Fruit fly (Drosophila melanogaster) whole organism, adult: ENCODE results near the gene CG31960.

ENCODE experiments used
- CG11617 ChIP-seq: fragments of 200-800 bp; sonication (Bioruptor generic); optimal IDR thresholded peaks from 2 replicates; lab custom pipeline; 2017; ENCODE audit warnings: mild to moderate bottlenecking, missing biosample characterization, missing genetic modification reagents, missing genetic modification characterization
- CG12768 ChIP-seq: fragments of 200-800 bp; sonication (Bioruptor generic); optimal IDR thresholded peaks from 2 replicates; lab custom pipeline; 2017; ENCODE audit warnings: missing biosample characterization, missing genetic modification characterization, mild to moderate bottlenecking, moderate library complexity, missing genetic modification reagents
- CG14711 ChIP-seq: fragments of 200-800 bp; sonication (Bioruptor generic); optimal IDR thresholded peaks from 2 replicates; lab custom pipeline; 2018; ENCODE audit warnings: missing biosample characterization, mild to moderate bottlenecking, missing genetic modification characterization, moderate library complexity
- CG1620 ChIP-seq: fragments of 200-800 bp; sonication (Bioruptor generic); optimal IDR thresholded peaks from 2 replicates; lab custom pipeline; 2016; ENCODE audit warnings: missing biosample characterization, missing genetic modification characterization
- CG33017 ChIP-seq: fragments of 200-800 bp; sonication (Bioruptor generic); optimal IDR thresholded peaks from 2 replicates; lab custom pipeline; 2018; ENCODE audit warnings: missing biosample characterization, mild to moderate bottlenecking, missing genetic modification characterization, moderate library complexity
- CG5204 ChIP-seq: fragments of 200-800 bp; sonication (Bioruptor generic); optimal IDR thresholded peaks from 2 replicates; lab custom pipeline; 2016; ENCODE audit warnings: missing biosample characterization, missing genetic modification characterization
- CG7045 ChIP-seq: fragments of 200-800 bp; sonication (Bioruptor generic); optimal IDR thresholded peaks from 2 replicates; lab custom pipeline; 2017; ENCODE audit warnings: missing biosample characterization, mild to moderate bottlenecking, missing genetic modification characterization
- CG7101 ChIP-seq: fragments of 200-800 bp; sonication (Bioruptor generic); optimal IDR thresholded peaks from 2 replicates; lab custom pipeline; 2018; ENCODE audit warnings: missing biosample characterization, mild to moderate bottlenecking, missing genetic modification characterization, moderate library complexity
- Clk ChIP-seq: fragments of 200-800 bp; sonication (Bioruptor generic); optimal IDR thresholded peaks from 2 replicates; lab custom pipeline; 2017; ENCODE audit warnings: missing biosample characterization, missing genetic modification characterization
- Crg-1 ChIP-seq: fragments of 200-800 bp; sonication (Bioruptor generic); optimal IDR thresholded peaks from 2 replicates; lab custom pipeline; 2016; ENCODE audit warnings: missing biosample characterization, missing genetic modification characterization
- Hr96 ChIP-seq: fragments of 200-800 bp; sonication (Bioruptor generic); optimal IDR thresholded peaks from 2 replicates; lab custom pipeline; 2016; ENCODE audit warnings: missing biosample characterization, missing genetic modification characterization
- Mnt ChIP-seq: fragments of 200-800 bp; sonication (Bioruptor generic); optimal IDR thresholded peaks from 2 replicates; lab custom pipeline; 2016; ENCODE audit warnings: missing biosample characterization, mild to moderate bottlenecking, missing genetic modification characterization
- bab1 ChIP-seq: fragments of 200-800 bp; sonication (Bioruptor generic); optimal IDR thresholded peaks from 3 replicates; lab custom pipeline; 2019; ENCODE audit warnings: missing biosample characterization, mild to moderate bottlenecking, missing genetic modification characterization, moderate library complexity
- cic ChIP-seq: fragments of 200-800 bp; sonication (Bioruptor generic); optimal IDR thresholded peaks from 2 replicates; lab custom pipeline; 2017; ENCODE audit warnings: missing biosample characterization, mild to moderate bottlenecking, missing genetic modification characterization, moderate library complexity
- cnc ChIP-seq, 2 experiments: fragments of >200 bp; optimal IDR thresholded peaks; 2 replicates each; lab custom pipeline; 2017
- kay ChIP-seq: fragments of 200-800 bp; sonication (Bioruptor generic); peaks from one replicate; lab custom pipeline; 2016; ENCODE audit warnings: missing biosample characterization, missing genetic modification characterization, borderline replicate concordance
- ovo ChIP-seq: fragments of 200-800 bp; sonication (Bioruptor generic); optimal IDR thresholded peaks from 2 replicates; lab custom pipeline; 2016; ENCODE audit warnings: missing biosample characterization, missing genetic modification characterization
- pad ChIP-seq: fragments of 200-800 bp; sonication (Bioruptor generic); optimal IDR thresholded peaks from 3 replicates; lab custom pipeline; 2017; ENCODE audit warnings: missing biosample characterization, missing genetic modification characterization, mild to moderate bottlenecking, moderate library complexity, missing genetic modification reagents
- tj ChIP-seq: fragments of 200-800 bp; sonication (Bioruptor generic); optimal IDR thresholded peaks from 3 replicates; lab custom pipeline; 2017; ENCODE audit warnings: missing biosample characterization, mild to moderate bottlenecking, missing genetic modification characterization, moderate library complexity
- toe ChIP-seq: fragments of 200-800 bp; sonication (Bioruptor generic); optimal IDR thresholded peaks from 2 replicates; lab custom pipeline; 2016; ENCODE audit warnings: missing biosample characterization, missing genetic modification characterization

The CG31960 gene

dm6 chr2L:3765194-3765593 lies 19.6 kb upstream of the CG31960 start, which contains the start of gene CG43703:
Gene CG43703, plus strand, starts transcription at chr2L:3765494.
- TF ChIP-seq CG14711 (tag; lab: Kevin White, UChicago) (no peak), CG5204 (GFP tag; lab: Kevin White, UChicago) (no peak), Crg-1 (GFP tag; lab: Kevin White, UChicago) (no peak), bab1 (GFP tag; lab: Kevin White, UChicago) (no peak), cic (GFP tag; lab: Kevin White, UChicago) (no peak), kay (no peak), tj (no peak), CG12768 (GFP tag; lab: Kevin White, UChicago) (no peak), pad (GFP tag; lab: Kevin White, UChicago) (no peak), toe (GFP tag; lab: Kevin White, UChicago) (no peak), ovo (GFP tag; lab: Kevin White, UChicago) (no peak), CG1620 (GFP tag; lab: Kevin White, UChicago) (no peak)

DNA sequence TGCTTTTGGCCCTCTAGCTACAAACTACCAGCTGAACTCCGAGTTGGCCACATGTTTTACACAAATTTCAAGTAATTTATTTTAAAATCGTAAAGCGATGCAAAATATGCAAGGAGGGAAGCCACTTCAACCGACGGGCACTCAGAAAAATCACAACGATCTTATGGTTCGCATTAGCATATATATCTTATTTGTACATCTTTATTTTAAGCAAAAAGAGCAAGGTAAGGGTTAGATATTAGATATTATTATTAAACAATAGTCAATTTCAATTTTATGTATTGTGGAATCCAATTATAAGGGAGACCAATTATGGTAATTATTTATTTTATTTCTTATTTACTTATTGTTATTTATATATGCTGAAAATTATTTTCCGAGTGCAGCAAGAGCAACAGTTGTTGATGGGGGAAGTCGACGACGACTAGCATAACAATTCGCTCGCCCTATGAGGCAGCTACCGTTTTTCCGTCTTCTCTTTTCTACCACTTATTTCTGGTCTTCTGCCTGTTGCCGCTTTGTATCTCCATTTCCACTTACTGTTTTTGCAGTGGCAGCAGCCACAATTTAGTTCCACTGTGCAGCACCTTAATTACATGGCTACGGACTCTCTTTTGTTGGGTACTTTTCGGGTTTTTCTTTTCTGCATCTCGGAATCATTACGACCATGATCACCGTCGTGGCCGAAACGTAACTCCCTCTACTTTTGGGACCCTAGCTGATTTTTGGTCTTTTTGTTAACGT lies 14.9 kb upstream of the CG31960 start:
- TF ChIP-seq CG33017 (no peak), cic (GFP tag; lab: Kevin White, UChicago) (no peak), CG1620 (GFP tag; lab: Kevin White, UChicago) (no peak), CG5204 (GFP tag; lab: Kevin White, UChicago) (no peak), kay (peak; percentile 55), pad (GFP tag; lab: Kevin White, UChicago) (no peak), Crg-1 (GFP tag; lab: Kevin White, UChicago) (no peak), Clk (no peak)

DNA sequence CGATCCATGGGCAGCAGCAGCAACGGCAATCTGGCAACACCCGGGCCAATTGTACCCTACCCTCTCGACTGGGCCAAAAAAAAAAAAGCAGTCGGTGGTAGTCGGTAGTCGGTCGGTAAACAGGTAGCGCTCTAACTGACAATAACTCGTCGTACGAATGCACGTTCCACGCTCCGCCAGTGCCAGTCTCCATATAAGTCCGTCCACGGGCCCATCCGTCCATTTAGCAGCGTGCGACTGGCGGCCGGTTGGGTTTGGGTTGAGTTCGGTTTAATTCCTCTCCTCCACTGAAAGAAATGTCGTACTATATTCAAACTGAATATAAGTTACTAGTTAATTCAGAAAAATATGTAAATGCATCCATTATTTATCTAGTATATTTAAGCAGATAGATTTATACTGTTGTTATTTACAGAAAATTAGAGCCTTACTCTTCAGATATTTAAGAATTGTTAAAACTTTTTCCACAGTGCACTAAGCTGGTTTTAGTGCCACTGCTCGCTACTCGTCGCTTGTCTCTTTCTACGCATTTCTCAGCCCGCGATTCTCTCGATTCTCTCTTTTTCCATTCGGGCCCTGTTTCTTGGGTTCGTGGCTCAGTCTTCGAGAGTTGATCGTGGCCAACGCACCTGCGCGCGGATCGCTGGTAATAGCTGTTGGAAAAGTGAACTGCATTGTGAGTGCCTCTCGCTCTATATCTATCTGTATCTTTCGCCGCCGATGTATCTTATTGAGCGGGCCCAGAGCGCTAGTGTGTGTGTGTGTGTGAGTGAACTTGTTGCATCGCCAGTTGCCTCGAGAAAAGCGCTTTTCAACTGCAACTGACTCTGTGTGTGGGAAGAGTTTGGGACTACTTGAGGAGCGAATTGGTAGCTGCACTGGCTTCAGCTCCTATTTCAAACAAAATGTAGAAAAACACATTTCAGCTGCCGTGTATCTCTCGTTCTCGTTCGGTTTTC lies 13.4 kb upstream of the CG31960 start, which contains the start of gene bowl:
TSS of gene bowl (plus strand) at position 592 of the 959 bp plus-strand sequence.
- TF ChIP-seq CG7045 (peak; percentile 80), bab1 (GFP tag; lab: Kevin White, UChicago) (peak; percentile 88), CG1620 (GFP tag; lab: Kevin White, UChicago) (peak; percentile 61), CG12768 (GFP tag; lab: Kevin White, UChicago) (peak; percentile 69), tj (peak; percentile 69), pad (GFP tag; lab: Kevin White, UChicago) (peak; percentile 35), Mnt (GFP tag; lab: Kevin White, UChicago) (peak; percentile 61), CG14711 (tag; lab: Kevin White, UChicago) (peak; percentile 70), CG7101 (tag; lab: Kevin White, UChicago) (peak; percentile 94), Clk (no peak), toe (GFP tag; lab: Kevin White, UChicago) (peak; percentile 66), CG5204 (GFP tag; lab: Kevin White, UChicago) (peak; percentile 82), cic (GFP tag; lab: Kevin White, UChicago) (peak; percentile 54), Crg-1 (GFP tag; lab: Kevin White, UChicago) (peak; percentile 70), kay (no peak), ovo (GFP tag; lab: Kevin White, UChicago) (peak; percentile 56), CG11617 (GFP tag; lab: Kevin White, UChicago) (peak; percentile 83), CG33017 (peak; percentile 94), cnc (optimal IDR thresholded peaks at IDR 0.05; lab: Kevin White, UChicago) (no peak), Hr96 (GFP tag; lab: Kevin White, UChicago) (peak; percentile 73)

DNA sequence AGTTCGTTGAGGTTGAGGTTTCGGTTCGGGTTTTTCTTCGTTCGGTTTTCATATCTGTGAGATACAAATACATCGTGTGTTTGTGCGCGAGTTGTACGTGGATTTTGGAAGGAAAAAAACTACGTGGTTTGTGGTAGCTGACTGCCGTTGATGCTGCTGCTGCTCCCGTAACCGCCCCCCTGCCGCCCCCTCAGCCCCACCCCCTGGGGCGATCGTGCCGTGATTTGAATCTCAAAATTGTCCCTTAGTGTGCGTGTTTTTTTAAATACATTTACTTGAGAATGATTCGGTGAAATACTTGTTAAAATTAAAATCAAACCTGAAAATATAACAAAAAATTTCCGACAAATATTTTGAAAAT lies 12.7 kb upstream of the CG31960 start:
- TF ChIP-seq CG33017 (no peak), CG11617 (GFP tag; lab: Kevin White, UChicago) (no peak), toe (GFP tag; lab: Kevin White, UChicago) (no peak), CG7045 (no peak), CG1620 (GFP tag; lab: Kevin White, UChicago) (no peak), CG5204 (GFP tag; lab: Kevin White, UChicago) (no peak), CG12768 (GFP tag; lab: Kevin White, UChicago) (no peak), bab1 (GFP tag; lab: Kevin White, UChicago) (no peak), Clk (no peak), Mnt (GFP tag; lab: Kevin White, UChicago) (no peak), ovo (GFP tag; lab: Kevin White, UChicago) (no peak), tj (no peak), Hr96 (GFP tag; lab: Kevin White, UChicago) (no peak), pad (GFP tag; lab: Kevin White, UChicago) (no peak), CG14711 (tag; lab: Kevin White, UChicago) (no peak)

DNA sequence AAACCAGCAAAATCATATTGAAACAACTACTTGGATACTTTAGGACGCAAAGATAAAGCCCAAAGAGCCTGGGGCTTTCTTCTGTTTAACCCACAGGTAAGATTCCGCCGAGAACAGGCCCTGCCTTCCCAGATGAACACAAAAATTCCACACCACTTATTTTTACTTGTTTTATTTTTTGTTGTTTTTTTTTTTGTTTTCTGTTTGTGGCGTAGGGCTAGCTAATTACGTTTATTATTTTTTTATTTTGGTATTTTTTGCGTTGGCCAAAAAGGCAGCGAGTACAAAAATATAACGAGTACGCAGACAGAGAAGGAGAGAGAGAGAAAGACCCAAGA lies 12.2 kb upstream of the CG31960 start:
- TF ChIP-seq Crg-1 (GFP tag; lab: Kevin White, UChicago) (no peak), CG12768 (GFP tag; lab: Kevin White, UChicago) (no peak), CG7101 (tag; lab: Kevin White, UChicago) (no peak), toe (GFP tag; lab: Kevin White, UChicago) (no peak), CG14711 (tag; lab: Kevin White, UChicago) (no peak)
